Worm (Caenorhabditis elegans) whole organism, midembryonic: ENCODE measurements around the gene F09E10.7.

ENCODE experiments used
- T22C8.4 ChIP-seq: fragments of 200-800 bp; sonication (Bioruptor generic); IDR thresholded peaks from 2 replicates; pipeline ENCODE4 v1.3.6; 2022; ENCODE audit warnings: missing genetic modification characterization, missing compliant biosample characterization
- cog-1 ChIP-seq: sonication (generic microtip); optimal IDR thresholded peaks from 2 replicates; lab custom pipeline; 2016; ENCODE audit warnings: missing genetic modification characterization, missing compliant biosample characterization
- flt-1 ChIP-seq: fragments of 200-800 bp; sonication (Bioruptor generic); IDR thresholded peaks from 2 replicates; pipeline ENCODE4 v1.3.6; 2022; ENCODE audit warnings: missing genetic modification characterization, missing compliant biosample characterization
- klf-2 ChIP-seq: fragments of 200-800 bp; sonication (Bioruptor generic); conservative IDR thresholded peaks from 2 replicates; pipeline ENCODE4 v1.3.6; 2022; ENCODE audit warnings: missing genetic modification reagents, missing genetic modification characterization, missing compliant biosample characterization
- med-1 ChIP-seq: sonication (generic microtip); optimal IDR thresholded peaks from 2 replicates; lab custom pipeline; 2017; ENCODE audit warnings: missing genetic modification characterization, mild to moderate bottlenecking, missing compliant biosample characterization, antibody characterized with exemption, missing genetic modification reagents; ENCODE audit not compliant: insufficient read depth
- ref-1 ChIP-seq: fragments of 200-800 bp; sonication (Bioruptor generic); conservative IDR thresholded peaks from 2 replicates; pipeline ENCODE4 v1.3.6; 2022; ENCODE audit warnings: missing genetic modification reagents, missing genetic modification characterization, missing compliant biosample characterization
- tab-1 ChIP-seq: fragments of 200-800 bp; sonication (Bioruptor generic); IDR thresholded peaks from 2 replicates; pipeline ENCODE4 v1.3.6; 2022; ENCODE audit warnings: missing genetic modification characterization, missing compliant biosample characterization
- ztf-23 ChIP-seq: fragments of 200-800 bp; sonication (Bioruptor generic); IDR thresholded peaks from 2 replicates; pipeline ENCODE4 v1.3.6; 2022; ENCODE audit warnings: missing genetic modification reagents, missing genetic modification characterization, missing compliant biosample characterization
- ztf-29 ChIP-seq: fragments of 200-800 bp; sonication (Bioruptor generic); IDR thresholded peaks from 2 replicates; pipeline ENCODE4 v1.3.6; 2022; ENCODE audit warnings: missing genetic modification reagents, missing genetic modification characterization, missing compliant biosample characterization

- no peak for TF ChIP-seq tab-1 (GFP tag; lab: Robert Waterston, UW)
- TF ChIP-seq flt-1, result no peak
- no peak for TF ChIP-seq med-1 (GFP tag; lab: Kevin White, UChicago)
- no peak for TF ChIP-seq T22C8.4 (GFP tag; lab: Robert Waterston, UW)
- TF ChIP-seq cog-1, result no peak
- TF ChIP-seq ref-1 (GFP tag; lab: Robert Waterston, UW), result no peak
- no peak for TF ChIP-seq klf-2 (GFP tag; lab: Robert Waterston, UW)
- no peak for TF ChIP-seq ztf-29 (GFP tag; lab: Robert Waterston, UW)
- no peak for TF ChIP-seq ztf-23 (GFP tag; lab: Robert Waterston, UW)
Observed at ce11 chrX:1543432-1543831, 41.8 kb upstream of the F09E10.7 start.
